Worm (Caenorhabditis elegans): ENCODE measurements around the gene kup-1.
"Not testable (repeated sequence)": the region's sequence is repeated elsewhere in the genome, so short reads cannot be mapped to it uniquely, and the experiment has no call there.

The kup-1 gene

DNA sequence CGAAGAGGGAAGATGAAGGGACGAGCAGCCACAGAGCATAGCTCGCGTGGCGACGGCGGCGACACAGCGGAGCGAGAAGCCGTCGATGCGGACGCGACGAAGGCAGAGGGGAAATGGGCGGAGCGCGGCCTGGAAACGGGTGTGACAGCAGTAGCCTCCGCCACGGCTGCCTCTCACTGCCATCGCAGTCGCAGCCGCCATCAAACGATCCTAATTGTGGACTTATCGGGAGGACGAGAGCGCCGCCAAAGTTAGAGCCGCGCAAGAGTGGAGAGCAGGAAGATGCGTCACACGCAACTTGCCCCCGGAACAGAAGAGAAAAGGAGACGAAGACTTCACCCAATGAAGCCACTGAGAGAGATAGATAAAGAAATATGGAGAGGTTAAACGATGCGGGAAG, 16.4 kb downstream of the kup-1 start (continued):
- no peak for TF ChIP-seq aptf-2 (GFP tag; conservative IDR thresholded peaks at IDR 0.05)
- TF ChIP-seq nfyb-1 (GFP tag; IDR thresholded peaks at IDR 0.05) = 0 out of 2 replicates have a peak, but pooled peaks have one; percentile 57
- TF ChIP-seq B0261.1 (tag; optimal IDR thresholded peaks at IDR 0.05) = no peak

DNA sequence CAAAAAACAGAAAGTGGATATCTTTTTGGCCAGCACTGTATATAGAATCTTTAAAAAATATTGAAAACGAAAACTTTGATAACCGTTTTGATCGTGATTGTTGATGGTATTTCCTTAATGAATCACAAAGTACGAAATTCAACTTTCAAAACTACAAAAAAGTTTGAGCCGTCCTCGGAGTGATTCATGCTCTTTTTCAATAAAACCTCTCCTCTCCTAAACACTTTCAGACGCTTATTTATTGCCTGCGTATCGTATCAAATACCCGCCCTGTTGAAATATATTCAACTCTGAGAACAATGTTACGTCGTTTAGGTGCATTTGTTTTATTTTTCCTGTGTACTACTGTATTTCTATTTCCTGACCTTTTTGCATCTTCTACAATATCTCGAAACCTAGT, 19.7 kb downstream of the kup-1 start:
- TF ChIP-seq D2030.7 (GFP tag; IDR thresholded peaks at IDR 0.05) = no peak
- TF ChIP-seq nhr-80 (tag; optimal IDR thresholded peaks at IDR 0.05) = peak; percentile 69
- TF ChIP-seq F57C9.4 (tag; optimal IDR thresholded peaks at IDR 0.05) = no peak

DNA sequence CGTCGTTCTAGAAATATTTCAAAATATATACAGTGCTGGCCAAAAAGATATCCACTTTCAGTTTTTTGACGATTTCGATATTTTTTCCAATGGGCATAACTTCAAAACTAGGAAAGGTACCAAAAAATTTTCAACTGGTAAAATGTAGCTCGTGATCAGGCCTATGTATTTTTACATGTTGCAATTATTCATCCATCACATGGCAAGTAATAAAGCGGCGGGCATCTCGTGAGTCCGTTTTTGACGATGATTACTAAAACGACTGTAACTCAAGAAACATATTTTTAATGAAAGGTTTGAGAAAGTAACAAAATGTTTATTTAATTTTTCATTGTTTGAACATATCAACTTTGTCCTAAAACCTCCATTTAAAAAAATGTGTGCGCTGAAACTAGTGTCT, 20.6 kb downstream of the kup-1 start, which contains the start of gene F10C2.3:
F10C2.3 (plus strand) TSS at position 301 of the 400 bp plus-strand sequence.
- TF ChIP-seq madf-3 (GFP tag; IDR thresholded peaks at IDR 0.05); F39B2.1 (GFP tag; IDR thresholded peaks at IDR 0.05); hlh-12 (tag; optimal IDR thresholded peaks at IDR 0.05): not testable (repeated sequence)

DNA sequence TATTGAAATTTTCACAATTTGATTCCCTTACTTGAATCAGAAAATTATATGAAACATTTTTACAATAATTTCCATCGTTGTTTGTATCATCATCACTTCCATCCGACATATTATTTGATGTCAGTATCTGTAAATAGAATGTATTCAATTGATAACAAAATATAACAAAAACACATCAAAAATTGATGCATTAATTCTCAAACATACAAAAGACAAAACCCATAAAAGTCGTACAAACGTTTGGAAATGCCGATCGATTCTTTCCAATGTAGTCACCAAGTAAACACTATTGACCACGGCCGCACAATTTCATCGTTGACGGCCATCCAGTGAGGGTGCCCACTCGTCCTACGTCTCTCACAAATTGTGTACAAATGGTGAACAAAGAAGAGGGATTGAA, 27.4 kb downstream of the kup-1 start, which contains the start of gene add-2:
add-2 (minus strand) TSS at position 109 of the 400 bp plus-strand sequence.
- no peak for TF ChIP-seq tlf-1 (GFP tag; optimal IDR thresholded peaks at IDR 0.05)
- no peak for TF ChIP-seq hlh-26 (GFP tag; conservative IDR thresholded peaks at IDR 0.05)
- no peak for TF ChIP-seq snpc-1.3 (tag; optimal IDR thresholded peaks at IDR 0.05; ENCODE audit: insufficient read depth)
- TF ChIP-seq nhr-80 (tag; optimal IDR thresholded peaks at IDR 0.05) = peak; percentile 21

- TF ChIP-seq fkh-3 (tag; optimal IDR thresholded peaks at IDR 0.05) (no peak), ekl-4 (GFP tag; IDR thresholded peaks at IDR 0.05) (no peak), Y56A3A.18 (GFP tag; IDR thresholded peaks at IDR 0.05) (no peak), F22D6.2 (tag; optimal IDR thresholded peaks at IDR 0.05) (no peak), Y79H2A.3 (GFP tag; conservative IDR thresholded peaks at IDR 0.05) (no peak), Y67H2A.10 (GFP tag; conservative IDR thresholded peaks at IDR 0.05) (no peak), madf-6 (GFP tag; IDR thresholded peaks at IDR 0.05) (no peak), F37B4.10 (GFP tag; IDR thresholded peaks at IDR 0.05) (no peak), ceh-40 (GFP tag; IDR thresholded peaks at IDR 0.05) (no peak), zim-3 (tag; optimal IDR thresholded peaks at IDR 0.05) (no peak), F10E7.11 (tag; optimal IDR thresholded peaks at IDR 0.05) (no peak), egl-18 (GFP tag; IDR thresholded peaks at IDR 0.05) (no peak), B0035.1 (tag; optimal IDR thresholded peaks at IDR 0.05) (no peak), lin-35 (GFP tag; optimal IDR thresholded peaks at IDR 0.05) (no peak), egl-44 (GFP tag; IDR thresholded peaks at IDR 0.05) (no peak), rpc-1 (optimal IDR thresholded peaks at IDR 0.05) (no peak), rpc-1 (tag; optimal IDR thresholded peaks at IDR 0.05) (no peak), dpl-1 (GFP tag; optimal IDR thresholded peaks at IDR 0.05) (no peak), ceh-27 (GFP tag; optimal IDR thresholded peaks at IDR 0.05) (no peak)
These were observed 29.0 kb downstream of the kup-1 start for ce11 chrV:12011686-12012085.

- TF ChIP-seq Y53F4B.3 (GFP tag; IDR thresholded peaks at IDR 0.05) = no peak
- no peak for TF ChIP-seq F37B4.10 (GFP tag; IDR thresholded peaks at IDR 0.05)
- no peak for TF ChIP-seq hlh-26 (GFP tag; conservative IDR thresholded peaks at IDR 0.05)
- TF ChIP-seq ets-4 (GFP tag; optimal IDR thresholded peaks at IDR 0.05) = no peak
- TF ChIP-seq lir-1 (GFP tag; conservative IDR thresholded peaks at IDR 0.05) = no peak
- TF ChIP-seq ceh-100 (GFP tag; IDR thresholded peaks at IDR 0.05) = no peak
- TF ChIP-seq nfyb-1 (GFP tag; IDR thresholded peaks at IDR 0.05) = no peak
- TF ChIP-seq Y56A3A.18 (GFP tag; IDR thresholded peaks at IDR 0.05) = no peak
- TF ChIP-seq zfh-2 (GFP tag; conservative IDR thresholded peaks at IDR 0.05) = no peak
- no peak for TF ChIP-seq K12H6.12 (tag; optimal IDR thresholded peaks at IDR 0.05)
- no peak for TF ChIP-seq dpff-1 (tag; optimal IDR thresholded peaks at IDR 0.05)
- no peak for TF ChIP-seq C17E4.6 (GFP tag; IDR thresholded peaks at IDR 0.05)
- no peak for TF ChIP-seq cebp-2 (GFP tag; IDR thresholded peaks at IDR 0.05)
- no peak for TF ChIP-seq attf-3 (GFP tag; conservative IDR thresholded peaks at IDR 0.05)
- no peak for TF ChIP-seq lag-1 (GFP tag; IDR thresholded peaks at IDR 0.05)
- no peak for TF ChIP-seq fkh-3 (tag; optimal IDR thresholded peaks at IDR 0.05)
- TF ChIP-seq unc-62 (GFP tag; optimal IDR thresholded peaks at IDR 0.05) = no peak
These were observed 34.2 kb downstream of the kup-1 start, which contains the start of gene F57F5.3 for ce11 chrV:12006495-12006894. TSS of gene F57F5.3 (minus strand) at chrV:12006595.

Data from whole organism, young adult.